Fruit fly (Drosophila melanogaster) whole organism, prepupa: ENCODE data around the gene Cyp28d1.

Source experiments
- Blimp-1 ChIP-seq: fragments of 200-800 bp; sonication (Bioruptor generic); optimal IDR thresholded peaks from 3 replicates; lab custom pipeline; 2017; ENCODE audit warnings: missing biosample characterization, missing genetic modification characterization, mild to moderate bottlenecking, moderate library complexity, missing genetic modification reagents
- CG10631 ChIP-seq: fragments of 200-800 bp; sonication (Bioruptor generic); optimal IDR thresholded peaks from 2 replicates; lab custom pipeline; 2016; ENCODE audit warnings: missing biosample characterization, missing genetic modification characterization
- CG10669 ChIP-seq: fragments of 200-800 bp; sonication (Bioruptor generic); optimal IDR thresholded peaks from 3 replicates; lab custom pipeline; 2018; ENCODE audit warnings: missing biosample characterization, mild to moderate bottlenecking, missing genetic modification characterization, moderate library complexity
- CG11294 ChIP-seq: fragments of 200-800 bp; sonication (Bioruptor generic); IDR thresholded peaks from 2 replicates; pipeline ENCODE4 v1.3.6; 2022; ENCODE audit warnings: missing biosample characterization, missing genetic modification characterization
- CG11762 ChIP-seq: fragments of 200-800 bp; sonication (Bioruptor generic); optimal IDR thresholded peaks from 3 replicates; lab custom pipeline; 2016; ENCODE audit warnings: missing biosample characterization, missing genetic modification characterization; ENCODE audit not compliant: insufficient read depth
- CG11902 ChIP-seq: fragments of 200-800 bp; sonication (Bioruptor generic); optimal IDR thresholded peaks from 3 replicates; lab custom pipeline; 2016; ENCODE audit warnings: missing biosample characterization, missing genetic modification characterization
- CG1621 ChIP-seq: fragments of 200-800 bp; sonication (Bioruptor generic); optimal IDR thresholded peaks from 3 replicates; lab custom pipeline; 2018; ENCODE audit warnings: missing biosample characterization, mild to moderate bottlenecking, missing genetic modification characterization
- CG31627 ChIP-seq: fragments of 200-800 bp; sonication (Bioruptor generic); optimal IDR thresholded peaks from 3 replicates; lab custom pipeline; 2016; ENCODE audit warnings: missing biosample characterization, missing genetic modification characterization
- CG32006 ChIP-seq: fragments of 200-800 bp; sonication (Bioruptor generic); optimal IDR thresholded peaks from 3 replicates; lab custom pipeline; 2017; ENCODE audit warnings: missing biosample characterization, mild to moderate bottlenecking, missing genetic modification characterization
- CG34406 ChIP-seq: fragments of 200-800 bp; sonication (Bioruptor generic); optimal IDR thresholded peaks from 3 replicates; lab custom pipeline; 2016; ENCODE audit warnings: missing biosample characterization, missing genetic modification characterization
- CG4318 ChIP-seq: fragments of 200-800 bp; sonication (Bioruptor generic); optimal IDR thresholded peaks from 3 replicates; lab custom pipeline; 2017; ENCODE audit warnings: missing biosample characterization, mild to moderate bottlenecking, missing genetic modification characterization
- CG6163 ChIP-seq: fragments of 200-800 bp; sonication (Bioruptor generic); IDR thresholded peaks from 3 replicates; pipeline ENCODE4 v1.3.6; 2022; ENCODE audit warnings: missing biosample characterization, missing genetic modification characterization
- CG6276 ChIP-seq: fragments of 200-800 bp; sonication (Bioruptor generic); optimal IDR thresholded peaks from 2 replicates; lab custom pipeline; 2017; ENCODE audit warnings: missing biosample characterization, mild to moderate bottlenecking, missing genetic modification characterization
- CG6792 ChIP-seq: fragments of 200-800 bp; sonication (Bioruptor generic); optimal IDR thresholded peaks from 3 replicates; lab custom pipeline; 2016; ENCODE audit warnings: missing biosample characterization, missing genetic modification characterization
- CG6808 ChIP-seq: fragments of 200-800 bp; sonication (Bioruptor generic); optimal IDR thresholded peaks from 3 replicates; lab custom pipeline; 2017; ENCODE audit warnings: missing biosample characterization, missing genetic modification characterization, mild to moderate bottlenecking, moderate library complexity, missing genetic modification reagents
- CG6854 ChIP-seq: fragments of 200-800 bp; sonication (Bioruptor generic); optimal IDR thresholded peaks from 2 replicates; lab custom pipeline; 2017; ENCODE audit warnings: missing biosample characterization, mild to moderate bottlenecking, missing genetic modification characterization
- CG7368 ChIP-seq: fragments of 200-800 bp; sonication (Bioruptor generic); optimal IDR thresholded peaks from 3 replicates; lab custom pipeline; 2016; ENCODE audit warnings: missing biosample characterization, missing genetic modification characterization
- CG8119 ChIP-seq: fragments of 200-800 bp; sonication (Bioruptor generic); IDR thresholded peaks from 3 replicates; pipeline ENCODE4 v1.3.6; 2022; ENCODE audit warnings: missing biosample characterization, missing genetic modification characterization
- CG8319 ChIP-seq: fragments of 200-800 bp; sonication (Bioruptor generic); optimal IDR thresholded peaks from 3 replicates; lab custom pipeline; 2016; ENCODE audit warnings: missing biosample characterization, missing genetic modification characterization
- CG8632 ChIP-seq: fragments of 200-800 bp; sonication (Bioruptor generic); optimal IDR thresholded peaks from 3 replicates; lab custom pipeline; 2016; ENCODE audit warnings: missing biosample characterization, missing genetic modification characterization
- Eip75B ChIP-seq: fragments of 200-800 bp; sonication (Bioruptor generic); optimal IDR thresholded peaks from 3 replicates; lab custom pipeline; 2016; ENCODE audit warnings: missing biosample characterization, missing genetic modification characterization
- Eip78C ChIP-seq: fragments of 200-800 bp; sonication (Bioruptor generic); peaks from one replicate; lab custom pipeline; 2016; ENCODE audit warnings: missing biosample characterization, missing genetic modification characterization
- Ets21C ChIP-seq: fragments of 200-800 bp; sonication (Bioruptor generic); optimal IDR thresholded peaks from 3 replicates; lab custom pipeline; 2016; ENCODE audit warnings: missing biosample characterization, missing genetic modification characterization
- Ets96B ChIP-seq: fragments of 200-800 bp; optimal IDR thresholded peaks from 2 replicates; lab custom pipeline; 2019; ENCODE audit warnings: missing biosample characterization, mild to moderate bottlenecking, missing genetic modification characterization, moderate library complexity
- Gug ChIP-seq: fragments of 200-800 bp; sonication (Bioruptor generic); IDR thresholded peaks from 2 replicates; pipeline ENCODE4 v1.3.6; 2022; ENCODE audit warnings: missing biosample characterization, missing genetic modification characterization
- Hr38 ChIP-seq: sonication (Bioruptor generic); optimal IDR thresholded peaks from 2 replicates; lab custom pipeline; 2016; ENCODE audit warnings: missing biosample characterization, missing genetic modification characterization
- Hr39 ChIP-seq: fragments of 200-800 bp; sonication (Bioruptor generic); optimal IDR thresholded peaks from 2 replicates; lab custom pipeline; 2016; ENCODE audit warnings: missing biosample characterization, missing genetic modification characterization
- Met ChIP-seq: fragments of 200-800 bp; sonication (Bioruptor generic); optimal IDR thresholded peaks from 3 replicates; lab custom pipeline; 2016; ENCODE audit warnings: missing biosample characterization, missing genetic modification characterization
- OdsH ChIP-seq: fragments of 200-800 bp; sonication (Bioruptor generic); optimal IDR thresholded peaks from 3 replicates; lab custom pipeline; 2016; ENCODE audit warnings: missing biosample characterization, missing genetic modification characterization
- Smox ChIP-seq: fragments of 200-800 bp; sonication (Bioruptor generic); optimal IDR thresholded peaks from 3 replicates; lab custom pipeline; 2016; ENCODE audit warnings: missing biosample characterization, missing genetic modification characterization
- Sox15 ChIP-seq: fragments of 200-800 bp; sonication (Bioruptor generic); optimal IDR thresholded peaks from 3 replicates; lab custom pipeline; 2016; ENCODE audit warnings: missing biosample characterization, missing genetic modification characterization
- achi ChIP-seq: fragments of 200-800 bp; sonication (Bioruptor generic); optimal IDR thresholded peaks from 3 replicates; lab custom pipeline; 2016; ENCODE audit warnings: missing biosample characterization, missing genetic modification characterization
- acj6 ChIP-seq: fragments of 200-800 bp; sonication (Bioruptor generic); optimal IDR thresholded peaks from 3 replicates; lab custom pipeline; 2016; ENCODE audit warnings: missing biosample characterization, missing genetic modification characterization
- cyc ChIP-seq: fragments of 200-800 bp; sonication (Bioruptor generic); optimal IDR thresholded peaks from 3 replicates; lab custom pipeline; 2016; ENCODE audit warnings: missing biosample characterization, missing genetic modification characterization
- dsx ChIP-seq: fragments of 200-800 bp; optimal IDR thresholded peaks from 3 replicates; lab custom pipeline; 2019; ENCODE audit warnings: missing biosample characterization, mild to moderate bottlenecking, missing genetic modification characterization, moderate library complexity; ENCODE audit not compliant: poor library complexity, severe bottlenecking
- eg ChIP-seq: fragments of 200-800 bp; sonication (Bioruptor generic); IDR thresholded peaks from 3 replicates; pipeline ENCODE4 v1.3.6; 2022; ENCODE audit warnings: missing biosample characterization, missing genetic modification characterization
- esn ChIP-seq: fragments of 200-800 bp; sonication (Bioruptor generic); optimal IDR thresholded peaks from 2 replicates; lab custom pipeline; 2016; ENCODE audit warnings: missing biosample characterization, mild to moderate bottlenecking, missing genetic modification characterization, moderate library complexity
- fd59A ChIP-seq: fragments of 200-800 bp; sonication (Bioruptor generic); optimal IDR thresholded peaks from 2 replicates; lab custom pipeline; 2017; ENCODE audit warnings: missing biosample characterization, mild to moderate bottlenecking, missing genetic modification characterization, missing genetic modification reagents
- fkh ChIP-seq: fragments of 200-800 bp; sonication (Bioruptor generic); optimal IDR thresholded peaks from 3 replicates; lab custom pipeline; 2017; ENCODE audit warnings: missing biosample characterization, mild to moderate bottlenecking, missing genetic modification characterization, moderate library complexity
- pdm3 ChIP-seq: fragments of 200-800 bp; sonication (Bioruptor generic); optimal IDR thresholded peaks from 3 replicates; lab custom pipeline; 2016; ENCODE audit warnings: missing biosample characterization, missing genetic modification characterization
- salr ChIP-seq, 2 experiments: fragments of 200-800 bp; sonication (Bioruptor generic); optimal IDR thresholded peaks; 3 replicates each; lab custom pipeline; 2016 to 2018; ENCODE audit warnings: missing biosample characterization in 2 of 2, missing genetic modification characterization in 2 of 2, mild to moderate bottlenecking in 1 of 2
- ss ChIP-seq, 2 experiments: fragments of 200-800 bp; sonication (Bioruptor generic); optimal IDR thresholded peaks; 2 replicates in 1 of 2; 3 replicates in 1 of 2; lab custom pipeline; 2017 to 2018; ENCODE audit warnings: mild to moderate bottlenecking in 2 of 2, missing biosample characterization in 2 of 2, missing genetic modification characterization in 2 of 2, moderate library complexity in 1 of 2
- svp ChIP-seq: fragments of 200-800 bp; sonication (Bioruptor generic); peaks from one replicate; lab custom pipeline; 2016; ENCODE audit warnings: missing biosample characterization, missing genetic modification characterization
- topi ChIP-seq: fragments of 200-800 bp; sonication (Bioruptor generic); optimal IDR thresholded peaks from 3 replicates; lab custom pipeline; 2016; ENCODE audit warnings: missing biosample characterization, missing genetic modification characterization
- vri ChIP-seq: fragments of 200-800 bp; sonication (Bioruptor generic); optimal IDR thresholded peaks from 3 replicates; lab custom pipeline; 2016; ENCODE audit warnings: missing biosample characterization, mild to moderate bottlenecking, missing genetic modification characterization

Gene Cyp28d1

dm6 chr2L:5251150-5251549 is 40.9 kb downstream of the Cyp28d1 start (continued):
- peak; percentile 9 for TF ChIP-seq Smox (GFP tag; lab: Kevin White, UChicago)
- TF ChIP-seq Eip78C (GFP tag; lab: Kevin White, UChicago) = peak; percentile 63
- peak; percentile 12 for TF ChIP-seq Met (GFP tag; lab: Kevin White, UChicago)
- TF ChIP-seq CG6854 (GFP tag; lab: Kevin White, UChicago) = no peak
- peak; percentile 10 for TF ChIP-seq CG31627 (GFP tag; lab: Kevin White, UChicago)
- TF ChIP-seq esn (GFP tag; lab: Kevin White, UChicago) = peak; percentile 28
- TF ChIP-seq CG1621 (tag; lab: Kevin White, UChicago) = no peak
- TF ChIP-seq CG34406 (GFP tag; lab: Kevin White, UChicago) = no peak

- no peak for TF ChIP-seq salr (GFP tag; optimal IDR thresholded peaks at IDR 0.05; lab: Kevin White, UChicago)
- TF ChIP-seq CG6792 (GFP tag; lab: Kevin White, UChicago) = no peak
- no peak for TF ChIP-seq Blimp-1
- peak; percentile 64 for TF ChIP-seq svp (GFP tag; lab: Kevin White, UChicago)
- TF ChIP-seq Eip78C (GFP tag; lab: Kevin White, UChicago) = peak; percentile 53
- no peak for TF ChIP-seq CG8319 (GFP tag; lab: Kevin White, UChicago)
- TF ChIP-seq Sox15 (GFP tag; lab: Kevin White, UChicago) = no peak
- peak; percentile 29 for TF ChIP-seq Ets96B
- peak; percentile 5 for TF ChIP-seq pdm3 (GFP tag; lab: Kevin White, UChicago)
- no peak for TF ChIP-seq cyc
- TF ChIP-seq, all 60 proteins: peak for 4
Measured at dm6 chr2L:5251725-5252124, 41.5 kb downstream of the Cyp28d1 start.

DNA sequence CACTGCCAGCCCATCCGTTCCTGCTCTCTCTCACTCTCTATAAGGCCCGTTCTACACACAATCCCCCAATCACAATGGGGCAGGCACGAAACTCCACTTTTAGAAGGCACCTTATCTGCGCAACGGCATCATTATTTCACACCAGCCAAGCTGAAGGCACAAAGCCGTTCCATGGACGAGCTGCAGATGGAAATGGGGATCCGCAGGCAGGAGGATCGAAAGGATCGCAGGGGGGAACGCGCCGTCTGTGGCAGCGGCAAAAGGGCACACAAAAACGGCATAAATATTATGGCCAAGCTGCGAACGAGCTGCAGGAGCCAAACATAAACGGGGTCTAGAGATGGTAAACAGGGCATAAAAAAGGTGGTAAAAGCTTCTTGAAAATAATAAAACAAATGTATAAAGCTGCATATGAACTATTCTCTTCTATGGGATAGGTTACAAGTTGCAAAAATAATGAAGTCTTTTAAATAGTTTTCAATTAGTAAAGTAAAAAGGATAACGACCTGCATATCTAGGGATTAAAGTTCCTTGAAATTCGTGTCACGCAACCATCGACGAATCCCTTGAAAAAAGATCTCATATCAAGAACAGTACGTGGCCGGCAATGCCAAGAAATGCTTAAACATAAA is 42.3 kb downstream of the Cyp28d1 start:
- TF ChIP-seq Smox (GFP tag; lab: Kevin White, UChicago) (peak; percentile 75), CG4318 (no peak), CG8319 (GFP tag; lab: Kevin White, UChicago) (no peak), CG6276 (no peak), Eip78C (GFP tag; lab: Kevin White, UChicago) (peak; percentile 91), vri (GFP tag; lab: Kevin White, UChicago) (peak; percentile 81), CG10631 (GFP tag; lab: Kevin White, UChicago) (peak; percentile 73), CG32006 (GFP tag; lab: Kevin White, UChicago) (peak; percentile 2), achi (peak; percentile 56), ss (GFP tag; optimal IDR thresholded peaks at IDR 0.05; lab: Kevin White, UChicago) (peak; percentile 65 to 78), Hr39 (GFP tag; lab: Kevin White, UChicago) (peak; percentile 60), Ets21C (GFP tag; lab: Kevin White, UChicago) (peak; percentile 61), dsx (GFP tag; lab: Kevin White, UChicago) (peak; percentile 66), Gug (GFP tag; lab: Robert Waterston, UW) (no peak), Sox15 (GFP tag; lab: Kevin White, UChicago) (no peak), topi (GFP tag; lab: Kevin White, UChicago) (peak; percentile 76), Ets96B (peak; percentile 74), salr (GFP tag; optimal IDR thresholded peaks at IDR 0.05; lab: Kevin White, UChicago) (peak in 1 of 2 experiments; percentile 48), Met (GFP tag; lab: Kevin White, UChicago) (peak; percentile 82), CG10669 (GFP tag; lab: Kevin White, UChicago) (peak; percentile 61), CG6163 (GFP tag; lab: Robert Waterston, UW) (no peak), CG34406 (GFP tag; lab: Kevin White, UChicago) (peak; percentile 51), CG8632 (GFP tag; lab: Kevin White, UChicago) (peak; percentile 52), Hr38 (no peak), CG11294 (no peak), CG6854 (GFP tag; lab: Kevin White, UChicago) (no peak), acj6 (GFP tag; lab: Kevin White, UChicago) (peak; percentile 65), Eip75B (GFP tag; lab: Kevin White, UChicago) (peak; percentile 65), CG6792 (GFP tag; lab: Kevin White, UChicago) (peak; percentile 62), eg (GFP tag; lab: Robert Waterston, UW) (no peak), CG31627 (GFP tag; lab: Kevin White, UChicago) (peak; percentile 69), CG11762 (no peak), svp (GFP tag; lab: Kevin White, UChicago) (peak; percentile 91), CG8119 (GFP tag; lab: Robert Waterston, UW) (0 out of 3 replicates have a peak, but pooled peaks have one; percentile 15), fkh (no peak), CG7368 (GFP tag; lab: Kevin White, UChicago) (peak; percentile 23), CG6808 (GFP tag; lab: Kevin White, UChicago) (peak; percentile 67), CG11902 (no peak), OdsH (GFP tag; lab: Kevin White, UChicago) (peak; percentile 37), fd59A (GFP tag; lab: Kevin White, UChicago) (peak; percentile 70)
